Fruit fly (Drosophila melanogaster): ENCODE data around the gene hep.

Gene hep

dm6 chrX:13130175-13130822 lies 40.1 kb upstream of the hep start (continued):
- TF ChIP-seq CG43689 (GFP tag; IDR thresholded peaks at IDR 0.05) (no peak), Nf-YA (GFP tag; IDR thresholded peaks at IDR 0.05) (peak; percentile 40; the same call in 1 of the 2 replicates), ftz-f1 (GFP tag; optimal IDR thresholded peaks at IDR 0.05) (no peak), Lim3 (GFP tag; IDR thresholded peaks at IDR 0.05) (no peak), CG6272 (GFP tag; IDR thresholded peaks at IDR 0.05) (no peak), CG10267 (tag; optimal IDR thresholded peaks at IDR 0.05) (peak; percentile 62), CG10209 (GFP tag; optimal IDR thresholded peaks at IDR 0.05) (peak; percentile 81), Ssrp (tag; optimal IDR thresholded peaks at IDR 0.05) (peak; percentile 71), PHDP (tag; optimal IDR thresholded peaks at IDR 0.05) (peak; percentile 75), CG5180 (GFP tag; optimal IDR thresholded peaks at IDR 0.05) (peak; percentile 49), ranshi (GFP tag; IDR thresholded peaks at IDR 0.05) (no peak), jigr1 (GFP tag; IDR thresholded peaks at IDR 0.05) (no peak), H2.0 (GFP tag; IDR thresholded peaks at IDR 0.05) (no peak), unc-4 (GFP tag; IDR thresholded peaks at IDR 0.05; ENCODE audit: partially characterized antibody) (no peak), seq (GFP tag; IDR thresholded peaks at IDR 0.05) (0 out of 2 replicates have a peak, but pooled peaks have one; percentile 16), Bdp1 (GFP tag; optimal IDR thresholded peaks at IDR 0.05) (peak; percentile 34), crc (GFP tag; optimal IDR thresholded peaks at IDR 0.05) (peak; percentile 51), nerfin-1 (tag; optimal IDR thresholded peaks at IDR 0.05) (peak; percentile 92), ac (GFP tag; optimal IDR thresholded peaks at IDR 0.05) (peak; percentile 42), jing (GFP tag; optimal IDR thresholded peaks at IDR 0.05) (peak; percentile 58), CG5245 (GFP tag; optimal IDR thresholded peaks at IDR 0.05) (peak; percentile 27), ase (GFP tag; IDR thresholded peaks at IDR 0.05) (peak; percentile 35; the same call in 1 of the 3 replicates), CG14860 (GFP tag; IDR thresholded peaks at IDR 0.05; ENCODE audit: partially characterized antibody) (no peak), dan (GFP tag; IDR thresholded peaks at IDR 0.05) (no peak), CG10274 (GFP tag; optimal IDR thresholded peaks at IDR 0.05) (peak; percentile 13), CG17612 (GFP tag; IDR thresholded peaks at IDR 0.05) (no peak), peb (GFP tag; IDR thresholded peaks at IDR 0.05) (no peak), CG32532 (GFP tag; IDR thresholded peaks at IDR 0.05) (peak; percentile 34; the same call in 1 of the 2 replicates), CG13296 (GFP tag; optimal IDR thresholded peaks at IDR 0.05) (peak; percentile 76), abd-A (tag; optimal IDR thresholded peaks at IDR 0.05) (no peak), CG34376 (GFP tag; optimal IDR thresholded peaks at IDR 0.05) (peak; percentile 63), CG32767 (GFP tag; IDR thresholded peaks at IDR 0.05) (peak; percentile 50; the same call in 1 of the 2 replicates), B-H1 (GFP tag; IDR thresholded peaks at IDR 0.05) (no peak), luna (GFP tag; optimal IDR thresholded peaks at IDR 0.05) (no peak), jumu (GFP tag; optimal IDR thresholded peaks at IDR 0.05) (peak; percentile 55), tap (tag; optimal IDR thresholded peaks at IDR 0.05) (no peak), Oli (tag; optimal IDR thresholded peaks at IDR 0.05) (peak; percentile 81), Abd-B (GFP tag; optimal IDR thresholded peaks at IDR 0.05) (peak; percentile 42), maf-S (GFP tag; optimal IDR thresholded peaks at IDR 0.05) (peak; percentile 41), CG11456 (GFP tag; IDR thresholded peaks at IDR 0.05) (no peak), Sox100B (GFP tag; optimal IDR thresholded peaks at IDR 0.05) (peak; percentile 82), ash1 (GFP tag; optimal IDR thresholded peaks at IDR 0.05) (no peak), salm (tag; optimal IDR thresholded peaks at IDR 0.05) (peak; percentile 54), CG3726 (GFP tag; IDR thresholded peaks at IDR 0.05) (no peak), CG4282 (GFP tag; optimal IDR thresholded peaks at IDR 0.05) (no peak), CG8765 (GFP tag; IDR thresholded peaks at IDR 0.05) (no peak), Opbp (GFP tag; IDR thresholded peaks at IDR 0.05; ENCODE audit: partially characterized antibody) (no peak), CG11398 (GFP tag; optimal IDR thresholded peaks at IDR 0.05) (peak; percentile 59), Tbp (GFP tag; optimal IDR thresholded peaks at IDR 0.05) (no peak), CG7745 (tag; optimal IDR thresholded peaks at IDR 0.05) (no peak), Rx (GFP tag; IDR thresholded peaks at IDR 0.05) (no peak)

All from whole organism, embryonic.